Fruit fly (Drosophila melanogaster) whole organism, embryonic: ENCODE measurements around the gene CG33346.

Source experiments
- CG10462 ChIP-seq: fragments of 200-800 bp; sonication (Bioruptor generic); optimal IDR thresholded peaks from 2 replicates; lab custom pipeline; 2016; ENCODE audit warnings: missing biosample characterization, missing genetic modification characterization
- CG11695 ChIP-seq: fragments of 200-800 bp; sonication (Bioruptor generic); IDR thresholded peaks from 3 replicates; pipeline ENCODE4 v1.3.6; 2022; ENCODE audit warnings: missing biosample characterization, missing genetic modification characterization
- CG12659 ChIP-seq: fragments of 200-800 bp; sonication (Bioruptor generic); optimal IDR thresholded peaks from 3 replicates; lab custom pipeline; 2017; ENCODE audit warnings: mild to moderate bottlenecking, missing biosample characterization, missing genetic modification reagents, missing genetic modification characterization
- CG12744 ChIP-seq: fragments of 200-800 bp; sonication (Bioruptor generic); optimal IDR thresholded peaks from 2 replicates; lab custom pipeline; 2016; ENCODE audit warnings: missing biosample characterization, missing genetic modification characterization
- CG13296 ChIP-seq: fragments of 200-800 bp; sonication (Bioruptor generic); optimal IDR thresholded peaks from 3 replicates; lab custom pipeline; 2018; ENCODE audit warnings: missing biosample characterization, mild to moderate bottlenecking, missing genetic modification characterization
- CG14965 ChIP-seq: fragments of 200-800 bp; sonication (Bioruptor generic); optimal IDR thresholded peaks from 2 replicates; lab custom pipeline; 2016; ENCODE audit warnings: missing biosample characterization, missing genetic modification characterization, borderline replicate concordance
- CG15269 ChIP-seq: fragments of 200-800 bp; sonication (Bioruptor generic); optimal IDR thresholded peaks from 2 replicates; lab custom pipeline; 2018; ENCODE audit warnings: missing biosample characterization, mild to moderate bottlenecking, missing genetic modification characterization, moderate library complexity
- CG15514 ChIP-seq: fragments of 200-800 bp; sonication (Bioruptor generic); optimal IDR thresholded peaks from 3 replicates; lab custom pipeline; 2017; ENCODE audit warnings: missing biosample characterization, missing genetic modification characterization, mild to moderate bottlenecking, moderate library complexity, missing genetic modification reagents
- CG17328 ChIP-seq: fragments of 200-800 bp; sonication (Bioruptor generic); IDR thresholded peaks from 2 replicates; pipeline ENCODE4 v1.3.6; 2022; ENCODE audit warnings: missing biosample characterization, missing genetic modification characterization
- CG17912 ChIP-seq: fragments of 200-800 bp; sonication (Bioruptor generic); optimal IDR thresholded peaks from 2 replicates; lab custom pipeline; 2018; ENCODE audit warnings: missing biosample characterization, mild to moderate bottlenecking, missing genetic modification characterization
- CG18619 ChIP-seq: fragments of 200-800 bp; sonication (Bioruptor generic); optimal IDR thresholded peaks from 3 replicates; lab custom pipeline; 2017; ENCODE audit warnings: missing biosample characterization, mild to moderate bottlenecking, missing genetic modification characterization
- CG2120 ChIP-seq: fragments of 200-800 bp; sonication (Bioruptor generic); optimal IDR thresholded peaks from 3 replicates; lab custom pipeline; 2016; ENCODE audit warnings: missing biosample characterization, missing genetic modification characterization
- CG2678 ChIP-seq: fragments of 200-800 bp; sonication (Bioruptor generic); optimal IDR thresholded peaks from 3 replicates; lab custom pipeline; 2019; ENCODE audit warnings: missing biosample characterization, mild to moderate bottlenecking, missing genetic modification characterization, moderate library complexity
- CG32532 ChIP-seq: fragments of 200-800 bp; sonication (Bioruptor generic); IDR thresholded peaks from 2 replicates; pipeline ENCODE4 v1.3.6; 2022; ENCODE audit warnings: missing biosample characterization, missing genetic modification characterization
- CG3847 ChIP-seq: fragments of 200-800 bp; sonication (Bioruptor generic); IDR thresholded peaks from 2 replicates; pipeline ENCODE4 v1.3.6; 2022; ENCODE audit warnings: missing biosample characterization, missing genetic modification characterization
- CG42726 ChIP-seq: fragments of 200-800 bp; sonication (Bioruptor generic); IDR thresholded peaks from 2 replicates; pipeline ENCODE4 v1.3.6; 2022; ENCODE audit warnings: missing biosample characterization, missing genetic modification characterization; ENCODE audit not compliant: partially characterized antibody
- CG43689 ChIP-seq: fragments of 200-800 bp; sonication (Bioruptor generic); IDR thresholded peaks from 2 replicates; pipeline ENCODE4 v1.3.6; 2022; ENCODE audit warnings: missing biosample characterization, missing genetic modification characterization
- CG5953 ChIP-seq: fragments of 200-800 bp; sonication (Bioruptor generic); IDR thresholded peaks from 2 replicates; pipeline ENCODE4 v1.3.6; 2022; ENCODE audit warnings: missing biosample characterization, missing genetic modification characterization
- CG6765 ChIP-seq: fragments of 200-800 bp; sonication (Bioruptor generic); optimal IDR thresholded peaks from 3 replicates; lab custom pipeline; 2017; ENCODE audit warnings: missing biosample characterization, mild to moderate bottlenecking, missing genetic modification characterization
- CG6791 ChIP-seq: fragments of 200-800 bp; sonication (Bioruptor generic); IDR thresholded peaks from 3 replicates; pipeline ENCODE4 v1.3.6; 2022; ENCODE audit warnings: missing biosample characterization, missing genetic modification characterization; ENCODE audit not compliant: partially characterized antibody
- CG8089 ChIP-seq: fragments of 200-800 bp; sonication (Bioruptor generic); optimal IDR thresholded peaks from 3 replicates; lab custom pipeline; 2016; ENCODE audit warnings: missing biosample characterization, missing genetic modification characterization
- CG8944 ChIP-seq: fragments of 200-800 bp; sonication (Bioruptor generic); optimal IDR thresholded peaks from 3 replicates; lab custom pipeline; 2016; ENCODE audit warnings: missing biosample characterization, missing genetic modification characterization
- CTCF ChIP-seq: fragments of 200-800 bp; sonication (Bioruptor generic); optimal IDR thresholded peaks from 2 replicates; lab custom pipeline; 2017; ENCODE audit warnings: missing biosample characterization, mild to moderate bottlenecking, missing genetic modification characterization, moderate library complexity
- Chrac-16 ChIP-seq: fragments of 200-800 bp; sonication (Bioruptor generic); optimal IDR thresholded peaks from 3 replicates; lab custom pipeline; 2016; ENCODE audit warnings: missing biosample characterization, missing genetic modification characterization
- H2.0 ChIP-seq: fragments of 200-800 bp; sonication (Bioruptor generic); IDR thresholded peaks from 2 replicates; pipeline ENCODE4 v1.3.6; 2022; ENCODE audit warnings: missing biosample characterization, missing genetic modification characterization
- HLHmδ ChIP-seq: fragments of 200-800 bp; sonication (Bioruptor generic); optimal IDR thresholded peaks from 2 replicates; lab custom pipeline; 2018; ENCODE audit warnings: missing biosample characterization, mild to moderate bottlenecking, missing genetic modification characterization, moderate library complexity
- Hr51 ChIP-seq, 2 experiments: fragments of 200-800 bp; sonication (Bioruptor generic); optimal IDR thresholded peaks; 2 replicates in 1 of 2; 3 replicates in 1 of 2; lab custom pipeline; 2016 to 2018; ENCODE audit warnings: missing biosample characterization in 2 of 2, missing genetic modification characterization in 2 of 2, mild to moderate bottlenecking in 1 of 2, moderate library complexity in 1 of 2
- Med ChIP-seq: fragments of 200-800 bp; sonication (Bioruptor generic); peaks from one replicate; lab custom pipeline; 2016; ENCODE audit warnings: missing biosample characterization, missing genetic modification characterization, mild to moderate bottlenecking, inconsistent platforms, moderate library complexity
- NC2α ChIP-seq: fragments of 200-800 bp; sonication (Bioruptor generic); optimal IDR thresholded peaks from 2 replicates; lab custom pipeline; 2016; ENCODE audit warnings: missing biosample characterization, missing genetic modification characterization
- Opbp ChIP-seq: fragments of 200-800 bp; sonication (Bioruptor generic); IDR thresholded peaks from 3 replicates; pipeline ENCODE4 v1.3.6; 2022; ENCODE audit warnings: missing biosample characterization, missing genetic modification characterization; ENCODE audit not compliant: partially characterized antibody
- Pdp1 ChIP-seq, 2 experiments: fragments of 200-800 bp; sonication (Bioruptor generic); optimal IDR thresholded peaks; 3 replicates each; lab custom pipeline; 2016; ENCODE audit warnings: missing biosample characterization in 2 of 2, missing genetic modification characterization in 2 of 2, mild to moderate bottlenecking in 1 of 2, moderate library complexity in 1 of 2
- Ravus ChIP-seq: fragments of 200-800 bp; sonication (Bioruptor generic); IDR thresholded peaks from 2 replicates; pipeline ENCODE4 v1.3.6; 2022; ENCODE audit warnings: missing biosample characterization, missing genetic modification characterization
- Vsx1 ChIP-seq: fragments of 200-800 bp; sonication (Bioruptor generic); optimal IDR thresholded peaks from 2 replicates; lab custom pipeline; 2017; ENCODE audit warnings: missing biosample characterization, mild to moderate bottlenecking, missing genetic modification characterization, missing genetic modification reagents
- ab ChIP-seq: fragments of 200-800 bp; sonication (Bioruptor generic); optimal IDR thresholded peaks from 2 replicates; lab custom pipeline; 2016; ENCODE audit warnings: missing biosample characterization, missing genetic modification characterization
- cato ChIP-seq: fragments of 200-800 bp; sonication (Bioruptor generic); optimal IDR thresholded peaks from 2 replicates; lab custom pipeline; 2016; ENCODE audit warnings: missing biosample characterization, missing genetic modification characterization, borderline replicate concordance
- chinmo ChIP-seq: fragments of 200-800 bp; sonication (Bioruptor generic); IDR thresholded peaks from 4 replicates; pipeline ENCODE4 v1.3.6; 2022; ENCODE audit warnings: missing biosample characterization, missing genetic modification characterization; ENCODE audit not compliant: partially characterized antibody
- dimm ChIP-seq: fragments of 200-800 bp; sonication (Bioruptor generic); IDR thresholded peaks from 2 replicates; pipeline ENCODE4 v1.3.6; 2022; ENCODE audit warnings: missing biosample characterization, missing genetic modification characterization
- ems ChIP-seq: fragments of 200-800 bp; sonication (Bioruptor generic); optimal IDR thresholded peaks from 3 replicates; lab custom pipeline; 2016; ENCODE audit warnings: missing biosample characterization, missing genetic modification characterization
- gem ChIP-seq: fragments of 200-800 bp; sonication (Bioruptor generic); optimal IDR thresholded peaks from 2 replicates; lab custom pipeline; 2019; ENCODE audit warnings: missing biosample characterization, mild to moderate bottlenecking, missing genetic modification characterization, moderate library complexity
- grau ChIP-seq: fragments of 200-800 bp; optimal IDR thresholded peaks from 3 replicates; lab custom pipeline; 2019; ENCODE audit warnings: missing biosample characterization, mild to moderate bottlenecking, missing genetic modification characterization, moderate library complexity
- gsb ChIP-seq: fragments of 200-800 bp; sonication (Bioruptor generic); IDR thresholded peaks from 2 replicates; pipeline ENCODE4 v1.3.6; 2022; ENCODE audit warnings: missing biosample characterization, missing genetic modification characterization
- hb ChIP-seq: fragments of 200-800 bp; sonication (Bioruptor generic); IDR thresholded peaks from 3 replicates; pipeline ENCODE4 v1.3.6; 2022; ENCODE audit warnings: missing biosample characterization, missing genetic modification characterization; ENCODE audit not compliant: partially characterized antibody
- jigr1 ChIP-seq: fragments of 200-800 bp; sonication (Bioruptor generic); IDR thresholded peaks from 3 replicates; pipeline ENCODE4 v1.3.6; 2022; ENCODE audit warnings: missing biosample characterization, missing genetic modification characterization
- onecut ChIP-seq: fragments of 200-800 bp; sonication (Bioruptor generic); IDR thresholded peaks from 2 replicates; pipeline ENCODE4 v1.3.6; 2022; ENCODE audit warnings: missing biosample characterization, missing genetic modification characterization
- phol ChIP-seq: fragments of 200-800 bp; sonication (Bioruptor generic); optimal IDR thresholded peaks from 3 replicates; lab custom pipeline; 2018; ENCODE audit warnings: missing biosample characterization, mild to moderate bottlenecking, missing genetic modification characterization, moderate library complexity
- pros ChIP-seq: fragments of 200-800 bp; sonication (Bioruptor generic); optimal IDR thresholded peaks from 3 replicates; lab custom pipeline; 2019; ENCODE audit warnings: missing biosample characterization, mild to moderate bottlenecking, missing genetic modification characterization, moderate library complexity
- pzg ChIP-seq: fragments of 200-800 bp; sonication (Bioruptor generic); optimal IDR thresholded peaks from 3 replicates; lab custom pipeline; 2018; ENCODE audit warnings: missing biosample characterization, mild to moderate bottlenecking, missing genetic modification characterization, moderate library complexity
- repo ChIP-seq: fragments of 200-800 bp; sonication (Bioruptor generic); optimal IDR thresholded peaks from 2 replicates; lab custom pipeline; 2016; ENCODE audit warnings: missing biosample characterization, missing genetic modification characterization
- row ChIP-seq: fragments of 200-800 bp; sonication (Bioruptor generic); IDR thresholded peaks from 3 replicates; pipeline ENCODE4 v1.3.6; 2022; ENCODE audit warnings: missing biosample characterization, missing genetic modification characterization
- so ChIP-seq: fragments of 200-800 bp; sonication (Bioruptor generic); IDR thresholded peaks from 3 replicates; pipeline ENCODE4 v1.3.6; 2022; ENCODE audit warnings: missing biosample characterization, missing genetic modification characterization
- stc ChIP-seq: fragments of 200-800 bp; sonication (Bioruptor generic); IDR thresholded peaks from 2 replicates; pipeline ENCODE4 v1.3.6; 2022; ENCODE audit warnings: missing biosample characterization, missing genetic modification characterization

CG33346 gene

dm6 chr3R:28633746-28634145 lies 35.3 kb upstream of the CG33346 start (continued):
- no peak for TF ChIP-seq CG10462
- TF ChIP-seq CG12659, result no peak
- TF ChIP-seq CG6765 (GFP tag; lab: Kevin White, UChicago), result no peak
- TF ChIP-seq Hr51 (GFP tag; optimal IDR thresholded peaks at IDR 0.05; lab: Kevin White, UChicago), result peak in 1 of 2 experiments; percentile 24
- no peak for TF ChIP-seq H2.0 (GFP tag; lab: Robert Waterston, UW)
- no peak for TF ChIP-seq pros (GFP tag; lab: Kevin White, UChicago)
- TF ChIP-seq CG2120 (GFP tag; lab: Kevin White, UChicago), result peak; percentile 3
- TF ChIP-seq chinmo, result no peak
- no peak for TF ChIP-seq Ravus (GFP tag; lab: Robert Waterston, UW)
- TF ChIP-seq CG8089 (GFP tag; lab: Kevin White, UChicago), result no peak
- TF ChIP-seq repo, result no peak
- TF ChIP-seq CG15514, result no peak
- TF ChIP-seq CG3847 (GFP tag; lab: Robert Waterston, UW), result no peak
- no peak for TF ChIP-seq CG8944 (GFP tag; lab: Kevin White, UChicago)
- no peak for TF ChIP-seq CG43689 (GFP tag; lab: Robert Waterston, UW)
- no peak for TF ChIP-seq CG6791 (GFP tag; lab: Robert Waterston, UW)
- TF ChIP-seq gem (tag; lab: Kevin White, UChicago), result peak; percentile 57
- no peak for TF ChIP-seq gsb (GFP tag; lab: Robert Waterston, UW)
- TF ChIP-seq Vsx1 (GFP tag; lab: Kevin White, UChicago), result no peak
- TF ChIP-seq hb, result no peak
- TF ChIP-seq onecut (GFP tag; lab: Robert Waterston, UW), result no peak
- no peak for TF ChIP-seq HLHmδ (GFP tag; lab: Kevin White, UChicago)
- TF ChIP-seq so (GFP tag; lab: Robert Waterston, UW), result no peak
- peak; percentile 17 for TF ChIP-seq CG15269 (tag; lab: Kevin White, UChicago)
- TF ChIP-seq phol (tag; lab: Kevin White, UChicago), result peak; percentile 9
- TF ChIP-seq Pdp1 (GFP tag; optimal IDR thresholded peaks at IDR 0.05; lab: Kevin White, UChicago), result no peak
- TF ChIP-seq CG42726 (GFP tag; lab: Robert Waterston, UW), result no peak
- no peak for TF ChIP-seq CG18619
- TF ChIP-seq NC2α (GFP tag; lab: Kevin White, UChicago), result no peak
- 0 out of 2 replicates have a peak, but pooled peaks have one; percentile 14 for TF ChIP-seq CG17328
- TF ChIP-seq CTCF (GFP tag; lab: Kevin White, UChicago), result no peak
- peak; percentile 47 for TF ChIP-seq Med (GFP tag; lab: Kevin White, UChicago)
- no peak for TF ChIP-seq CG5953
- TF ChIP-seq CG17912 (GFP tag; lab: Kevin White, UChicago), result no peak
- TF ChIP-seq CG32532 (GFP tag; lab: Robert Waterston, UW), result no peak
- no peak for TF ChIP-seq CG14965
- no peak for TF ChIP-seq dimm (GFP tag; lab: Robert Waterston, UW)
- no peak for TF ChIP-seq pzg
- no peak for TF ChIP-seq ems (GFP tag; lab: Kevin White, UChicago)
- no peak for TF ChIP-seq CG12744
- TF ChIP-seq ab (GFP tag; lab: Kevin White, UChicago), result no peak
- TF ChIP-seq CG2678 (tag; lab: Kevin White, UChicago), result peak; percentile 12
- no peak for TF ChIP-seq CG13296
- no peak for TF ChIP-seq Opbp (GFP tag; lab: Robert Waterston, UW)
- peak; percentile 38; the same call in 1 of the 3 replicates for TF ChIP-seq CG11695 (GFP tag; lab: Robert Waterston, UW)
- TF ChIP-seq row, result peak; percentile 29; the same call in 1 of the 3 replicates
- no peak for TF ChIP-seq Chrac-16 (GFP tag; lab: Kevin White, UChicago)
- no peak for TF ChIP-seq jigr1 (GFP tag; lab: Robert Waterston, UW)
- TF ChIP-seq cato, result no peak
- peak; percentile 53 for TF ChIP-seq grau (tag; lab: Kevin White, UChicago)
- TF ChIP-seq stc (GFP tag; lab: Robert Waterston, UW), result 0 out of 2 replicates have a peak, but pooled peaks have one; percentile 7
